Fruit fly (Drosophila melanogaster) whole organism, wandering third instar larva: Measurements from ENCODE around the gene kar.

ENCODE experiments used
- Abd-B ChIP-seq: fragments of >200 bp; optimal IDR thresholded peaks from 2 replicates; lab custom pipeline; 2017; ENCODE audit warnings: missing biosample characterization, missing genetic modification characterization
- CG32264 ChIP-seq: fragments of 200-800 bp; sonication (Bioruptor generic); optimal IDR thresholded peaks from 2 replicates; lab custom pipeline; 2016; ENCODE audit warnings: missing biosample characterization, missing genetic modification characterization
- CG9705 ChIP-seq: fragments of 200-800 bp; sonication (Bioruptor generic); optimal IDR thresholded peaks from 2 replicates; lab custom pipeline; 2018; ENCODE audit warnings: missing biosample characterization, mild to moderate bottlenecking, missing genetic modification characterization
- CrebA ChIP-seq: fragments of 200-800 bp; sonication (Bioruptor generic); optimal IDR thresholded peaks from 2 replicates; lab custom pipeline; 2016; ENCODE audit warnings: missing biosample characterization, mild to moderate bottlenecking, missing genetic modification characterization, borderline replicate concordance
- Dfd ChIP-seq: fragments of >200 bp; optimal IDR thresholded peaks from 2 replicates; lab custom pipeline; 2017; ENCODE audit warnings: missing biosample characterization, missing genetic modification characterization
- Dif ChIP-seq: fragments of 200-275, 200-300 bp; sonication (Bioruptor generic); optimal IDR thresholded peaks from 2 replicates; lab custom pipeline; 2018; ENCODE audit warnings: missing biosample characterization, missing genetic modification characterization; ENCODE audit not compliant: partially characterized antibody
- HLH106 ChIP-seq: fragments of 200-800 bp; optimal IDR thresholded peaks from 3 replicates; lab custom pipeline; 2019; ENCODE audit warnings: missing biosample characterization, mild to moderate bottlenecking, missing genetic modification characterization, moderate library complexity
- Hnf4 ChIP-seq: fragments of 200-800 bp; sonication (Bioruptor generic); optimal IDR thresholded peaks from 2 replicates; lab custom pipeline; 2016; ENCODE audit warnings: missing biosample characterization, mild to moderate bottlenecking, missing genetic modification characterization
- Hr78 ChIP-seq: fragments of >200 bp; optimal IDR thresholded peaks from 2 replicates; lab custom pipeline; 2017; ENCODE audit warnings: missing biosample characterization, missing genetic modification characterization
- Hr83 ChIP-seq: fragments of 200-300 bp; sonication (Bioruptor generic); optimal IDR thresholded peaks from 2 replicates; lab custom pipeline; 2016; ENCODE audit warnings: missing biosample characterization, mild to moderate bottlenecking, missing genetic modification characterization, moderate library complexity; ENCODE audit not compliant: poor library complexity, severe bottlenecking
- Jra ChIP-seq: sonication (Bioruptor generic); optimal IDR thresholded peaks from 2 replicates; lab custom pipeline; 2016; ENCODE audit warnings: missing biosample characterization, missing genetic modification characterization
- Mio ChIP-seq: sonication (Bioruptor generic); optimal IDR thresholded peaks from 2 replicates; lab custom pipeline; 2016; ENCODE audit warnings: missing biosample characterization, missing genetic modification characterization
- N ChIP-seq: fragments of >200 bp; optimal IDR thresholded peaks from 2 replicates; lab custom pipeline; 2018; ENCODE audit warnings: missing biosample characterization, missing external identifiers, missing genetic modification characterization
- OdsH ChIP-seq: fragments of 200-800 bp; sonication (Bioruptor generic); optimal IDR thresholded peaks from 2 replicates; lab custom pipeline; 2016; ENCODE audit warnings: missing biosample characterization, mild to moderate bottlenecking, missing genetic modification characterization
- Rel ChIP-seq, 2 experiments: fragments of 200-800 bp; sonication (Bioruptor generic) in 1 of 2; optimal IDR thresholded peaks; 2 replicates in 1 of 2; 3 replicates in 1 of 2; lab custom pipeline; 2016 to 2019; ENCODE audit warnings: mild to moderate bottlenecking in 2 of 2, missing biosample characterization in 2 of 2, missing genetic modification characterization in 2 of 2, moderate library complexity in 1 of 2
- Sp1 ChIP-seq: fragments of 200-800 bp; sonication (Bioruptor generic); optimal IDR thresholded peaks from 3 replicates; lab custom pipeline; 2019; ENCODE audit warnings: missing biosample characterization, mild to moderate bottlenecking, missing genetic modification characterization, moderate library complexity
- Vsx2 ChIP-seq: fragments of 200-300, 225-300 bp; sonication (Bioruptor generic); optimal IDR thresholded peaks from 2 replicates; lab custom pipeline; 2018; ENCODE audit warnings: missing biosample characterization, missing genetic modification characterization; ENCODE audit not compliant: partially characterized antibody
- brk ChIP-seq: fragments of 200-800 bp; sonication (Bioruptor generic); optimal IDR thresholded peaks from 2 replicates; lab custom pipeline; 2016; ENCODE audit warnings: missing biosample characterization, mild to moderate bottlenecking, missing genetic modification characterization
- dmrt93B ChIP-seq: fragments of 200-800 bp; sonication (Bioruptor generic); optimal IDR thresholded peaks from 2 replicates; lab custom pipeline; 2018; ENCODE audit warnings: missing biosample characterization, mild to moderate bottlenecking, missing genetic modification characterization
- ey ChIP-seq: fragments of 200-800 bp; sonication (Bioruptor generic); optimal IDR thresholded peaks from 2 replicates; lab custom pipeline; 2016; ENCODE audit warnings: missing biosample characterization, missing genetic modification characterization
- foxo ChIP-seq, 2 experiments: fragments of 200-800 bp; sonication (Bioruptor generic); optimal IDR thresholded peaks; 2 replicates in 1 of 2; 3 replicates in 1 of 2; lab custom pipeline; 2016 to 2017; ENCODE audit warnings: missing biosample characterization in 2 of 2, missing genetic modification characterization in 2 of 2
- fru ChIP-seq: fragments of 200-800 bp; sonication (Bioruptor generic); optimal IDR thresholded peaks from 3 replicates; lab custom pipeline; 2016; ENCODE audit warnings: missing biosample characterization, mild to moderate bottlenecking, missing genetic modification characterization
- h ChIP-seq: fragments of 200-800 bp; sonication (Bioruptor generic); optimal IDR thresholded peaks from 3 replicates; lab custom pipeline; 2016; ENCODE audit warnings: missing biosample characterization, mild to moderate bottlenecking, missing genetic modification characterization
- lola ChIP-seq: fragments of >200 bp; optimal IDR thresholded peaks from 2 replicates; lab custom pipeline; 2017; ENCODE audit warnings: missing biosample characterization, missing genetic modification characterization
- pan ChIP-seq: fragments of >200 bp; optimal IDR thresholded peaks from 2 replicates; lab custom pipeline; 2017
- psq ChIP-seq: fragments of 200-800 bp; sonication (Bioruptor generic); optimal IDR thresholded peaks from 3 replicates; lab custom pipeline; 2017; ENCODE audit warnings: missing biosample characterization, mild to moderate bottlenecking, missing genetic modification characterization, moderate library complexity
- rgr ChIP-seq: fragments of 200-800 bp; sonication (Bioruptor generic); optimal IDR thresholded peaks from 3 replicates; lab custom pipeline; 2016; ENCODE audit warnings: missing biosample characterization, mild to moderate bottlenecking, missing genetic modification characterization
- sage ChIP-seq: fragments of 200-800 bp; sonication (Bioruptor generic); optimal IDR thresholded peaks from 2 replicates; lab custom pipeline; 2016; ENCODE audit warnings: missing biosample characterization, mild to moderate bottlenecking, missing genetic modification characterization
- tai ChIP-seq: sonication (Bioruptor generic); optimal IDR thresholded peaks from 2 replicates; lab custom pipeline; 2016; ENCODE audit warnings: missing biosample characterization, missing genetic modification characterization
- usp ChIP-seq: fragments of >200 bp; optimal IDR thresholded peaks from 2 replicates; lab custom pipeline; 2017; ENCODE audit warnings: missing biosample characterization, missing genetic modification characterization
- woc ChIP-seq: sonication (Bioruptor generic); optimal IDR thresholded peaks from 2 replicates; lab custom pipeline; 2016; ENCODE audit warnings: missing biosample characterization, mild to moderate bottlenecking, missing genetic modification characterization

The kar gene

dm6 chr3R:12676160-12676559 lies 13.0 kb downstream of the kar start, which contains the start of gene CG43630:
TSS of gene CG43630 (minus strand) at chr3R:12676260.
- TF ChIP-seq Hr78 (GFP tag; lab: Kevin White, UChicago) (no peak), h (GFP tag; lab: Kevin White, UChicago) (no peak), Jra (GFP tag; lab: Kevin White, UChicago) (no peak), pan (lab: Kevin White, UChicago) (no peak), dmrt93B (GFP tag; lab: Kevin White, UChicago) (no peak), CG32264 (GFP tag; lab: Kevin White, UChicago) (no peak)

dm6 chr3R:12674041-12674623 lies 15.0 kb downstream of the kar start, which contains the start of gene Gnmt:
TSS of gene Gnmt (plus strand) at chr3R:12674608.
- TF ChIP-seq woc (GFP tag; lab: Kevin White, UChicago): no peak
- TF ChIP-seq Dif (GFP tag; lab: Kevin White, UChicago): peak; percentile 33
- TF ChIP-seq CrebA: no peak

- no peak for TF ChIP-seq tai
- no peak for TF ChIP-seq HLH106 (tag; lab: Kevin White, UChicago)
- no peak for TF ChIP-seq CG9705 (GFP tag; lab: Kevin White, UChicago)
- TF ChIP-seq pan (lab: Kevin White, UChicago): no peak
- no peak for TF ChIP-seq Abd-B
- TF ChIP-seq usp: no peak
- no peak for TF ChIP-seq brk (GFP tag; lab: Kevin White, UChicago)
- no peak for TF ChIP-seq Mio
- TF ChIP-seq OdsH (GFP tag; lab: Kevin White, UChicago): no peak
- no peak for TF ChIP-seq lola (GFP tag; lab: Kevin White, UChicago)
- TF ChIP-seq Jra (GFP tag; lab: Kevin White, UChicago): no peak
- no peak for TF ChIP-seq foxo (GFP tag; optimal IDR thresholded peaks at IDR 0.05; lab: Kevin White, UChicago)
- TF ChIP-seq Rel (GFP tag; optimal IDR thresholded peaks at IDR 0.05; lab: Kevin White, UChicago): no peak
- no peak for TF ChIP-seq Rel (tag; optimal IDR thresholded peaks at IDR 0.05; lab: Kevin White, UChicago)
- no peak for TF ChIP-seq Vsx2 (GFP tag; lab: Kevin White, UChicago)
- TF ChIP-seq N (GFP tag; lab: Kevin White, UChicago): no peak
- TF ChIP-seq fru: no peak
Observed at dm6 chr3R:12666206-12666834, 22.8 kb downstream of the kar start.

dm6 chr3R:12662531-12662930 lies 26.6 kb downstream of the kar start, which contains the start of gene CG14395:
TSS of gene CG14395 (plus strand) at chr3R:12662831.
- TF ChIP-seq Dfd (GFP tag; lab: Kevin White, UChicago) (no peak), Jra (GFP tag; lab: Kevin White, UChicago) (no peak), foxo (GFP tag; optimal IDR thresholded peaks at IDR 0.05; lab: Kevin White, UChicago) (no peak), h (GFP tag; lab: Kevin White, UChicago) (no peak), lola (GFP tag; lab: Kevin White, UChicago) (no peak), psq (no peak), Mio (no peak), Abd-B (no peak), Hnf4 (GFP tag; lab: Kevin White, UChicago) (no peak), rgr (GFP tag; lab: Kevin White, UChicago) (no peak), ey (GFP tag; lab: Kevin White, UChicago) (no peak), CrebA (no peak), N (GFP tag; lab: Kevin White, UChicago) (no peak), sage (no peak), HLH106 (tag; lab: Kevin White, UChicago) (no peak), Hr83 (no peak), Hr78 (GFP tag; lab: Kevin White, UChicago) (no peak), Sp1 (GFP tag; lab: Kevin White, UChicago) (no peak), OdsH (GFP tag; lab: Kevin White, UChicago) (no peak), Vsx2 (GFP tag; lab: Kevin White, UChicago) (no peak)
